Worm (Caenorhabditis elegans) whole organism, mixed stage, embryonic: ENCODE results near the gene Y73F8A.5.
A peak's percentile ranks its signal among the peaks of the same experiment; 100 is the strongest.

Experiments used
- M03D4.4 ChIP-seq: sonication (generic microtip); optimal IDR thresholded peaks from 2 replicates; lab custom pipeline; 2017; ENCODE audit warnings: mild to moderate bottlenecking, missing genetic modification characterization, missing compliant biosample characterization
- bed-3 ChIP-seq: fragments of 200-800 bp; sonication (Bioruptor generic); optimal IDR thresholded peaks from 3 replicates; lab custom pipeline; 2018; ENCODE audit warnings: mild to moderate bottlenecking, missing genetic modification characterization, moderate library complexity, missing compliant biosample characterization
- blmp-1 ChIP-seq: fragments of 150-350 bp; optimal IDR thresholded peaks from 2 replicates; lab custom pipeline; 2014; ENCODE audit warnings: missing biosample characterization, missing genetic modification characterization
- ceh-39 ChIP-seq: fragments of 150-350 bp; optimal IDR thresholded peaks from 2 replicates; lab custom pipeline; 2014; ENCODE audit warnings: missing biosample characterization, missing genetic modification characterization
- ceh-43 ChIP-seq: fragments of 200-800 bp; sonication (Bioruptor generic); optimal IDR thresholded peaks from 2 replicates; lab custom pipeline; 2018; ENCODE audit warnings: mild to moderate bottlenecking, missing genetic modification characterization, moderate library complexity, missing compliant biosample characterization
- ceh-83 ChIP-seq: fragments of 200-800 bp; sonication (Bioruptor generic); optimal IDR thresholded peaks from 2 replicates; lab custom pipeline; 2018; ENCODE audit warnings: mild to moderate bottlenecking, missing genetic modification characterization, missing compliant biosample characterization
- ces-1 ChIP-seq: fragments of 150-350 bp; optimal IDR thresholded peaks from 2 replicates; lab custom pipeline; 2014; ENCODE audit warnings: missing biosample characterization, missing genetic modification reagents, missing genetic modification characterization
- cnd-1 ChIP-seq: fragments of 200-800 bp; sonication (Bioruptor generic); optimal IDR thresholded peaks from 2 replicates; lab custom pipeline; 2018; ENCODE audit warnings: mild to moderate bottlenecking, missing genetic modification characterization, missing compliant biosample characterization
- drap-1 ChIP-seq: fragments of 200-800 bp; sonication (Bioruptor generic); optimal IDR thresholded peaks from 3 replicates; lab custom pipeline; 2018; ENCODE audit warnings: mild to moderate bottlenecking, missing genetic modification characterization, missing compliant biosample characterization
- elt-1 ChIP-seq: sonication (generic microtip); optimal IDR thresholded peaks from 2 replicates; lab custom pipeline; 2017; ENCODE audit warnings: missing genetic modification characterization, mild to moderate bottlenecking, missing compliant biosample characterization, antibody characterized with exemption, moderate library complexity, borderline replicate concordance; ENCODE audit not compliant: insufficient read depth
- elt-3 ChIP-seq: fragments of 150-350 bp; optimal IDR thresholded peaks from 2 replicates; lab custom pipeline; 2014; ENCODE audit warnings: missing biosample characterization, missing genetic modification characterization
- flh-1 ChIP-seq: fragments of 200-800 bp; sonication (Bioruptor generic); optimal IDR thresholded peaks from 2 replicates; lab custom pipeline; 2018; ENCODE audit warnings: mild to moderate bottlenecking, missing genetic modification characterization, moderate library complexity, missing compliant biosample characterization
- ham-2 ChIP-seq: fragments of 200-800 bp; sonication (Bioruptor generic); optimal IDR thresholded peaks from 2 replicates; lab custom pipeline; 2018; ENCODE audit warnings: mild to moderate bottlenecking, missing genetic modification characterization, missing compliant biosample characterization
- hlh-1 ChIP-seq: fragments of 150-350 bp; optimal IDR thresholded peaks from 2 replicates; lab custom pipeline; 2014; ENCODE audit warnings: missing biosample characterization, missing genetic modification reagents, missing genetic modification characterization
- lin-13 ChIP-seq: fragments of 150-350 bp; optimal IDR thresholded peaks from 2 replicates; lab custom pipeline; 2014; ENCODE audit warnings: missing biosample characterization, missing genetic modification characterization
- lin-32 ChIP-seq: fragments of 200-800 bp; sonication (Bioruptor generic); optimal IDR thresholded peaks from 2 replicates; lab custom pipeline; 2018; ENCODE audit warnings: mild to moderate bottlenecking, missing genetic modification characterization, missing compliant biosample characterization
- lsy-2 ChIP-seq: fragments of 150-350 bp; optimal IDR thresholded peaks from 2 replicates; lab custom pipeline; 2014; ENCODE audit warnings: missing biosample characterization, missing genetic modification characterization
- mab-5 ChIP-seq: fragments of 150-350 bp; optimal IDR thresholded peaks from 2 replicates; lab custom pipeline; 2014; ENCODE audit warnings: missing biosample characterization, missing genetic modification characterization
- mep-1 ChIP-seq: fragments of 150-350 bp; optimal IDR thresholded peaks from 2 replicates; lab custom pipeline; 2017; ENCODE audit warnings: missing biosample characterization, missing genetic modification reagents, missing genetic modification characterization, inconsistent platforms
- mls-2 ChIP-seq: sonication (generic microtip); optimal IDR thresholded peaks from 2 replicates; lab custom pipeline; 2016; ENCODE audit warnings: mild to moderate bottlenecking, missing genetic modification characterization, moderate library complexity, missing compliant biosample characterization
- nhr-12 ChIP-seq: fragments of 150-350 bp; optimal IDR thresholded peaks from 2 replicates; lab custom pipeline; 2014; ENCODE audit warnings: missing biosample characterization, missing genetic modification characterization
- nhr-2 ChIP-seq: fragments of 150-350 bp; optimal IDR thresholded peaks from 2 replicates; lab custom pipeline; 2014; ENCODE audit warnings: missing biosample characterization, missing genetic modification characterization
- nhr-237 ChIP-seq: fragments of 150-350 bp; optimal IDR thresholded peaks from 2 replicates; lab custom pipeline; 2014; ENCODE audit warnings: missing biosample characterization, missing genetic modification characterization
- nhr-28 ChIP-seq: fragments of 150-350 bp; optimal IDR thresholded peaks from 2 replicates; lab custom pipeline; 2014; ENCODE audit warnings: missing biosample characterization, missing genetic modification characterization
- nhr-76 ChIP-seq: sonication (generic microtip); optimal IDR thresholded peaks from 2 replicates; lab custom pipeline; 2017; ENCODE audit warnings: missing biosample characterization, missing genetic modification characterization
- pha-4 ChIP-seq: fragments of 150-350 bp; optimal IDR thresholded peaks from 2 replicates; lab custom pipeline; 2018; ENCODE audit warnings: missing biosample characterization, missing genetic modification reagents, missing genetic modification characterization
- sem-2 ChIP-seq: fragments of 200-800 bp; sonication (Bioruptor generic); optimal IDR thresholded peaks from 2 replicates; lab custom pipeline; 2018; ENCODE audit warnings: mild to moderate bottlenecking, missing genetic modification characterization, missing compliant biosample characterization
- snpc-4 ChIP-seq: fragments of 150-350 bp; optimal IDR thresholded peaks from 2 replicates; lab custom pipeline; 2014; ENCODE audit warnings: missing biosample characterization, missing genetic modification characterization
- sptf-1 ChIP-seq: sonication (generic microtip); optimal IDR thresholded peaks from 2 replicates; lab custom pipeline; 2017; ENCODE audit warnings: mild to moderate bottlenecking, missing genetic modification characterization, moderate library complexity, missing compliant biosample characterization
- tbx-8 ChIP-seq: fragments of 200-800 bp; sonication (Bioruptor generic); optimal IDR thresholded peaks from 2 replicates; lab custom pipeline; 2018; ENCODE audit warnings: mild to moderate bottlenecking, missing genetic modification characterization, moderate library complexity, missing compliant biosample characterization
- unc-120 ChIP-seq: sonication (generic microtip); optimal IDR thresholded peaks from 2 replicates; lab custom pipeline; 2017; ENCODE audit warnings: missing genetic modification characterization, missing compliant biosample characterization; ENCODE audit not compliant: poor library complexity, severe bottlenecking
- unc-39 ChIP-seq: fragments of 150-350 bp; optimal IDR thresholded peaks from 2 replicates; lab custom pipeline; 2014; ENCODE audit warnings: missing biosample characterization, missing genetic modification characterization
- unc-62 ChIP-seq: fragments of 150-350 bp; optimal IDR thresholded peaks from 2 replicates; lab custom pipeline; 2014; ENCODE audit warnings: missing biosample characterization, missing genetic modification reagents, missing genetic modification characterization
- zip-8 ChIP-seq: fragments of 150-350 bp; optimal IDR thresholded peaks from 2 replicates; lab custom pipeline; 2014; ENCODE audit warnings: missing biosample characterization, missing genetic modification characterization
- ztf-11 ChIP-seq: fragments of 150-350 bp; optimal IDR thresholded peaks from 2 replicates; lab custom pipeline; 2014; ENCODE audit warnings: missing biosample characterization, missing genetic modification characterization

Gene Y73F8A.5

ce11 chrIV:15274063-15274462, 14.4 kb downstream of the Y73F8A.5 start:
- TF ChIP-seq elt-1 (tag; lab: Kevin White, UChicago) (no peak), ztf-11 (no peak), hlh-1 (tag; lab: Kevin White, UChicago) (peak; percentile 44), tbx-8 (GFP tag; lab: Kevin White, UChicago) (no peak), sptf-1 (tag; lab: Kevin White, UChicago) (no peak), unc-62 (GFP tag; lab: Kevin White, UChicago) (peak; percentile 55), nhr-12 (tag; lab: Kevin White, UChicago) (no peak), snpc-4 (tag; lab: Kevin White, UChicago) (no peak), zip-8 (no peak), flh-1 (GFP tag; lab: Kevin White, UChicago) (no peak), lsy-2 (tag; lab: Kevin White, UChicago) (no peak), lin-13 (tag; lab: Kevin White, UChicago) (no peak), elt-3 (tag; lab: Kevin White, UChicago) (no peak), mep-1 (tag; lab: Kevin White, UChicago) (no peak), mab-5 (tag; lab: Kevin White, UChicago) (no peak), ham-2 (GFP tag; lab: Kevin White, UChicago) (no peak), ceh-83 (GFP tag; lab: Kevin White, UChicago) (no peak)
- TF ChIP-seq, all 35 proteins: peak for 2

ce11 chrIV:15275363-15275854, 15.7 kb downstream of the Y73F8A.5 start, which contains the start of gene ccg-1:
ccg-1 (minus strand) TSS chrIV:15275804.
- TF ChIP-seq ceh-39 (tag; lab: Kevin White, UChicago): no peak
- TF ChIP-seq hlh-1 (tag; lab: Kevin White, UChicago): no peak
- no peak for TF ChIP-seq flh-1 (GFP tag; lab: Kevin White, UChicago)
- TF ChIP-seq bed-3 (GFP tag; lab: Kevin White, UChicago): no peak
- no peak for TF ChIP-seq unc-62 (GFP tag; lab: Kevin White, UChicago)
- TF ChIP-seq unc-120: no peak

DNA sequence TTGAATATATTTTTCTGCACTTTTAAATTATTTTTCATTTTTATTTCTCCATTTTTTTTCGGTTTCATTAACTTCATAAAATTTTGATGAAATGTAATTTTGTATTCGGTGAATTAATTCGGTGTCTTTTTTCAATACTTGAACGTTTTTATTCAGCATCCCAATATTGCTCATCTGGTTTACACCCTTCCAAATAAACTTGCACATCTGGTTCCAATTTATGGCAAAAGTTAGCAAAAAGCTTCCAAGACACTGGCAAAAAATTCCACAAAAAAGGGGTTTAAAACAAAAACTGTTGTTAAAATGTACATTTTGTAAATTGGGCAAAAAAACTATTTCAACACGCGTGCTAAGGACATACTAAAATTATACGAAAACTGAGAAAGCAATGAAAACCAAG, 20.6 kb downstream of the Y73F8A.5 start:
- TF ChIP-seq ztf-11 (no peak), ham-2 (GFP tag; lab: Kevin White, UChicago) (no peak), tbx-8 (GFP tag; lab: Kevin White, UChicago) (no peak), nhr-76 (tag; lab: Kevin White, UChicago) (no peak), nhr-237 (tag; lab: Kevin White, UChicago) (no peak), sem-2 (GFP tag; lab: Kevin White, UChicago) (no peak), bed-3 (GFP tag; lab: Kevin White, UChicago) (no peak), mab-5 (tag; lab: Kevin White, UChicago) (no peak), nhr-28 (tag; lab: Kevin White, UChicago) (no peak)

DNA sequence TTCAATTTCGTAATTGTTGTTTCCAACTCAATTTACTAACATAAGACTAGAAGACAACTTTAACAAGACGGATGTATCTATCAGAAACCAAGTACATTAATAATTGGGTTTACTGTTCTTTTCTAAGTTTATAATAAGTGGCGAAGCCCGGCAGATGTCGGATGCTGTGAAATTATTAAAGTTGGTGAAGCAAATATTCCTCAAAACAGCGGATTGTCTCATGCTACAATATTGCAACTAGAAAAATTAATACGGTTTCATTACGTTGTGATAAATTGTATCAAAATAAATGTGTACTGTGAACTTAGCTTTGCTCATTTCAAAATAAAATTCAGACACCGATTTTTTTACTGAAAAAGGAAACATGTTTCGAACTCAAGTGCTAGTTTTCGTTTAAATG, 23.9 kb downstream of the Y73F8A.5 start:
- no peak for TF ChIP-seq elt-1 (tag; lab: Kevin White, UChicago)
- no peak for TF ChIP-seq mep-1 (tag; lab: Kevin White, UChicago)
- TF ChIP-seq snpc-4 (tag; lab: Kevin White, UChicago): no peak
- no peak for TF ChIP-seq lsy-2 (tag; lab: Kevin White, UChicago)
- TF ChIP-seq blmp-1: no peak
- TF ChIP-seq lin-13 (tag; lab: Kevin White, UChicago): no peak
- no peak for TF ChIP-seq ces-1 (GFP tag; lab: Kevin White, UChicago)
- no peak for TF ChIP-seq zip-8
- TF ChIP-seq ceh-43 (GFP tag; lab: Kevin White, UChicago): no peak
- no peak for TF ChIP-seq nhr-12 (tag; lab: Kevin White, UChicago)
- TF ChIP-seq ceh-83 (GFP tag; lab: Kevin White, UChicago): no peak
- no peak for TF ChIP-seq unc-62 (GFP tag; lab: Kevin White, UChicago)
- TF ChIP-seq unc-39 (tag; lab: Kevin White, UChicago): no peak
- TF ChIP-seq bed-3 (GFP tag; lab: Kevin White, UChicago): no peak
- no peak for TF ChIP-seq tbx-8 (GFP tag; lab: Kevin White, UChicago)
- no peak for TF ChIP-seq cnd-1
- TF ChIP-seq ham-2 (GFP tag; lab: Kevin White, UChicago): no peak
- TF ChIP-seq lin-32 (GFP tag; lab: Kevin White, UChicago): no peak
- no peak for TF ChIP-seq flh-1 (GFP tag; lab: Kevin White, UChicago)

ce11 chrIV:15289508-15289907, 29.8 kb downstream of the Y73F8A.5 start:
- no peak for TF ChIP-seq ceh-39 (tag; lab: Kevin White, UChicago)
- TF ChIP-seq drap-1: no peak
- TF ChIP-seq sem-2 (GFP tag; lab: Kevin White, UChicago): no peak
- no peak for TF ChIP-seq elt-1 (tag; lab: Kevin White, UChicago)
- no peak for TF ChIP-seq pha-4
- TF ChIP-seq nhr-237 (tag; lab: Kevin White, UChicago): no peak
- TF ChIP-seq unc-120: no peak
- no peak for TF ChIP-seq ces-1 (GFP tag; lab: Kevin White, UChicago)
- no peak for TF ChIP-seq unc-39 (tag; lab: Kevin White, UChicago)
- peak; percentile 36 for TF ChIP-seq ceh-43 (GFP tag; lab: Kevin White, UChicago)
- no peak for TF ChIP-seq mls-2 (tag; lab: Kevin White, UChicago)
- TF ChIP-seq ham-2 (GFP tag; lab: Kevin White, UChicago): no peak
- peak; percentile 15 for TF ChIP-seq bed-3 (GFP tag; lab: Kevin White, UChicago)
- peak; percentile 65 for TF ChIP-seq M03D4.4 (tag; lab: Kevin White, UChicago)
- TF ChIP-seq unc-62 (GFP tag; lab: Kevin White, UChicago): no peak
- no peak for TF ChIP-seq nhr-28 (tag; lab: Kevin White, UChicago)
- TF ChIP-seq lin-32 (GFP tag; lab: Kevin White, UChicago): peak; percentile 18
- TF ChIP-seq hlh-1 (tag; lab: Kevin White, UChicago): no peak
- TF ChIP-seq mab-5 (tag; lab: Kevin White, UChicago): no peak
- TF ChIP-seq ztf-11: no peak
- no peak for TF ChIP-seq nhr-76 (tag; lab: Kevin White, UChicago)
- no peak for TF ChIP-seq lin-13 (tag; lab: Kevin White, UChicago)
- TF ChIP-seq mep-1 (tag; lab: Kevin White, UChicago): peak; percentile 10
- no peak for TF ChIP-seq nhr-12 (tag; lab: Kevin White, UChicago)
- no peak for TF ChIP-seq sptf-1 (tag; lab: Kevin White, UChicago)
- no peak for TF ChIP-seq snpc-4 (tag; lab: Kevin White, UChicago)
- no peak for TF ChIP-seq nhr-2 (tag; lab: Kevin White, UChicago)
- no peak for TF ChIP-seq zip-8
